Fruit fly (Drosophila melanogaster) whole organism: ENCODE data around the gene Ire1.

ENCODE experiments used
- Dll ChIP-seq: fragments of >200 bp; optimal IDR thresholded peaks from 2 replicates; lab custom pipeline; 2017
- EcR ChIP-seq, 2 experiments: fragments of >200 bp; optimal IDR thresholded peaks; 2 replicates each; lab custom pipeline; 2017; ENCODE audit warnings: missing biosample characterization in 2 of 2, missing genetic modification characterization in 2 of 2, missing genetic modification reagents in 2 of 2
- pan ChIP-seq: fragments of >200 bp; optimal IDR thresholded peaks from 2 replicates; lab custom pipeline; 2017
- psq ChIP-seq: fragments of >200 bp; optimal IDR thresholded peaks from 2 replicates; lab custom pipeline; 2017
- usp ChIP-seq: fragments of >200 bp; optimal IDR thresholded peaks from 2 replicates; lab custom pipeline; 2017; ENCODE audit warnings: missing biosample characterization, missing genetic modification characterization, mixed read lengths

DNA sequence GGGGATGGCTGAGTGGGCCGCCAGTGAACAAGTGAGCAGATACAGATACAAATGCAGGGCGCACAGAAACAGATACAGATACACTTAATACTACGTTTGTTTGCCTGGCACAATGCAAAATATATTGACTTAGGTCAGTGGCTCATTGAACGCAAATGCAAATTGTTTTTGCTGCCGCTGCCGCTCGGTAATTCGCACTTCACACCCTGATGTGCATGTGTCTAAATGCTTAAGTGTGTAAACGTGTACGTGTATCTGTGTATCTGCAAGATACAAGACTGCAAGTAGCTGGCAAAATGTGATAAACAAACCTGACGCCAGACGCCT is 52.7 kb downstream of the Ire1 start:
- TF ChIP-seq usp (GFP tag; lab: Kevin White, UChicago) (no peak), EcR (GFP tag; optimal IDR thresholded peaks at IDR 0.05; lab: Kevin White, UChicago) (no peak), psq (lab: Kevin White, UChicago) (no peak), Dll (lab: Kevin White, UChicago) (no peak), pan (lab: Kevin White, UChicago) (no peak)
